Worm (Caenorhabditis elegans) whole organism, L4 larva: ENCODE measurements around the gene T25G12.6.

Experiments
- F37D6.2 ChIP-seq: sonication (generic microtip); optimal IDR thresholded peaks from 2 replicates; lab custom pipeline; 2016; ENCODE audit warnings: mild to moderate bottlenecking, missing genetic modification characterization, missing compliant biosample characterization
- F49E8.2 ChIP-seq: sonication (generic microtip); optimal IDR thresholded peaks from 2 replicates; lab custom pipeline; 2016; ENCODE audit warnings: missing compliant biosample characterization, mild to moderate bottlenecking, missing genetic modification characterization, borderline replicate concordance
- ZK337.2 ChIP-seq: fragments of 200-800 bp; sonication (Bioruptor generic); IDR thresholded peaks from 2 replicates; pipeline ENCODE4 v1.3.6; 2022; ENCODE audit warnings: missing genetic modification reagents, missing genetic modification characterization, missing compliant biosample characterization
- daf-19 ChIP-seq: fragments of 200-800 bp; sonication (Bioruptor generic); conservative IDR thresholded peaks from 2 replicates; pipeline ENCODE4 v1.3.6; 2022; ENCODE audit warnings: missing genetic modification characterization, missing compliant biosample characterization
- lim-7 ChIP-seq: fragments of 200-800 bp; sonication (Bioruptor generic); IDR thresholded peaks from 2 replicates; pipeline ENCODE4 v1.3.6; 2022; ENCODE audit warnings: missing genetic modification characterization, missing compliant biosample characterization
- pqm-1 ChIP-seq: sonication (generic microtip); optimal IDR thresholded peaks from 2 replicates; lab custom pipeline; 2017; ENCODE audit warnings: missing biosample characterization, missing genetic modification characterization
- zag-1 ChIP-seq: fragments of 150-350 bp; optimal IDR thresholded peaks from 2 replicates; lab custom pipeline; 2014; ENCODE audit warnings: missing biosample characterization, missing genetic modification characterization

T25G12.6 gene

ce11 chrX:17176677-17177076 is 53.3 kb downstream of the T25G12.6 start, which contains the start of gene B0302.4:
Gene B0302.4 (minus strand): TSS chrX:17176777.
- TF ChIP-seq daf-19 (GFP tag; lab: Robert Waterston, UW), result no peak
- TF ChIP-seq ZK337.2 (GFP tag; lab: Robert Waterston, UW), result no peak
- no peak for TF ChIP-seq zag-1
- TF ChIP-seq F49E8.2 (tag; lab: Kevin White, UChicago), result no peak
- no peak for TF ChIP-seq lim-7 (GFP tag; lab: Robert Waterston, UW)
- TF ChIP-seq pqm-1 (tag; lab: Kevin White, UChicago), result no peak
- no peak for TF ChIP-seq F37D6.2 (tag; lab: Kevin White, UChicago)
